Fruit fly (Drosophila melanogaster) whole organism, pupa: ENCODE measurements around the gene Cyp6a16.

ENCODE experiments used
- CG10348 ChIP-seq: fragments of 200-800 bp; sonication (Bioruptor generic); IDR thresholded peaks from 2 replicates; pipeline ENCODE4 v1.3.6; 2022; ENCODE audit warnings: missing biosample characterization, missing genetic modification characterization
- CG12605 ChIP-seq: fragments of 200-800 bp; sonication (Bioruptor generic); IDR thresholded peaks from 2 replicates; pipeline ENCODE4 v1.3.6; 2022; ENCODE audit warnings: missing biosample characterization, missing genetic modification characterization
- CG13204 ChIP-seq: fragments of 200-800 bp; sonication (Bioruptor generic); optimal IDR thresholded peaks from 2 replicates; lab custom pipeline; 2018; ENCODE audit warnings: missing biosample characterization, mild to moderate bottlenecking, missing genetic modification characterization, moderate library complexity
- CG14655 ChIP-seq: fragments of 200-800 bp; sonication (Bioruptor generic); optimal IDR thresholded peaks from 3 replicates; lab custom pipeline; 2017; ENCODE audit warnings: mild to moderate bottlenecking, missing biosample characterization, missing genetic modification reagents, missing genetic modification characterization
- CG15710 ChIP-seq: fragments of 200-800 bp; sonication (Bioruptor generic); optimal IDR thresholded peaks from 2 replicates; lab custom pipeline; 2018; ENCODE audit warnings: missing biosample characterization, mild to moderate bottlenecking, missing genetic modification characterization, moderate library complexity
- CG17806 ChIP-seq: fragments of 200-800 bp; sonication (Bioruptor generic); optimal IDR thresholded peaks from 2 replicates; lab custom pipeline; 2018; ENCODE audit warnings: missing biosample characterization, mild to moderate bottlenecking, missing genetic modification characterization, moderate library complexity
- CG32121 ChIP-seq: fragments of 200-800 bp; sonication (Bioruptor generic); IDR thresholded peaks from 2 replicates; pipeline ENCODE4 v1.3.6; 2022; ENCODE audit warnings: missing biosample characterization, missing genetic modification characterization
- CG34367 ChIP-seq: fragments of 200-800 bp; sonication (Bioruptor generic); optimal IDR thresholded peaks from 2 replicates; lab custom pipeline; 2018; ENCODE audit warnings: missing biosample characterization, mild to moderate bottlenecking, missing genetic modification characterization
- CG4496 ChIP-seq: fragments of 200-800 bp; sonication (Bioruptor generic); IDR thresholded peaks from 3 replicates; pipeline ENCODE4 v1.3.6; 2022; ENCODE audit warnings: missing biosample characterization, missing genetic modification characterization
- CG8159 ChIP-seq: fragments of 200-800 bp; sonication (Bioruptor generic); optimal IDR thresholded peaks from 3 replicates; lab custom pipeline; 2018; ENCODE audit warnings: missing biosample characterization, mild to moderate bottlenecking, missing genetic modification characterization, moderate library complexity
- CG8301 ChIP-seq: fragments of 200-800 bp; sonication (Bioruptor generic); optimal IDR thresholded peaks from 2 replicates; lab custom pipeline; 2018; ENCODE audit warnings: missing biosample characterization, mild to moderate bottlenecking, missing genetic modification characterization
- CG9948 ChIP-seq: fragments of 200-800 bp; sonication (Bioruptor generic); optimal IDR thresholded peaks from 2 replicates; lab custom pipeline; 2018; ENCODE audit warnings: missing biosample characterization, mild to moderate bottlenecking, missing genetic modification characterization, moderate library complexity
- D1 ChIP-seq: fragments of 200-800 bp; sonication (Bioruptor generic); optimal IDR thresholded peaks from 2 replicates; lab custom pipeline; 2018; ENCODE audit warnings: missing biosample characterization, mild to moderate bottlenecking, missing genetic modification characterization, moderate library complexity
- EcR ChIP-seq: fragments of 200-800 bp; sonication (Bioruptor generic); optimal IDR thresholded peaks from 3 replicates; lab custom pipeline; 2019; ENCODE audit warnings: missing biosample characterization, missing genetic modification characterization, mild to moderate bottlenecking, moderate library complexity, missing genetic modification reagents
- Ets98B ChIP-seq: fragments of 200-800 bp; sonication (Bioruptor generic); IDR thresholded peaks from 2 replicates; pipeline ENCODE4 v1.3.6; 2022; ENCODE audit warnings: missing biosample characterization, missing genetic modification characterization
- Pif1A ChIP-seq: fragments of 200-800 bp; sonication (Bioruptor generic); optimal IDR thresholded peaks from 3 replicates; lab custom pipeline; 2016; ENCODE audit warnings: missing biosample characterization, missing genetic modification characterization
- Pif1B ChIP-seq: fragments of 200-800 bp; sonication (Bioruptor generic); optimal IDR thresholded peaks from 3 replicates; lab custom pipeline; 2016; ENCODE audit warnings: missing biosample characterization, missing genetic modification characterization
- Snoo ChIP-seq: fragments of 200-800 bp; sonication (Bioruptor generic); optimal IDR thresholded peaks from 3 replicates; lab custom pipeline; 2017; ENCODE audit warnings: missing biosample characterization, mild to moderate bottlenecking, missing genetic modification characterization, inconsistent platforms
- fd96Ca ChIP-seq: fragments of 200-800 bp; sonication (Bioruptor generic); IDR thresholded peaks from 3 replicates; pipeline ENCODE4 v1.3.6; 2022; ENCODE audit warnings: missing biosample characterization, missing genetic modification characterization
- gl ChIP-seq: fragments of 200-800 bp; sonication (Bioruptor generic); optimal IDR thresholded peaks from 2 replicates; lab custom pipeline; 2018; ENCODE audit warnings: missing biosample characterization, mild to moderate bottlenecking, missing genetic modification characterization
- rn ChIP-seq: fragments of 200-800 bp; sonication (Bioruptor generic); IDR thresholded peaks from 2 replicates; pipeline ENCODE4 v1.3.6; 2022; ENCODE audit warnings: missing biosample characterization, missing genetic modification characterization

The Cyp6a16 gene

DNA sequence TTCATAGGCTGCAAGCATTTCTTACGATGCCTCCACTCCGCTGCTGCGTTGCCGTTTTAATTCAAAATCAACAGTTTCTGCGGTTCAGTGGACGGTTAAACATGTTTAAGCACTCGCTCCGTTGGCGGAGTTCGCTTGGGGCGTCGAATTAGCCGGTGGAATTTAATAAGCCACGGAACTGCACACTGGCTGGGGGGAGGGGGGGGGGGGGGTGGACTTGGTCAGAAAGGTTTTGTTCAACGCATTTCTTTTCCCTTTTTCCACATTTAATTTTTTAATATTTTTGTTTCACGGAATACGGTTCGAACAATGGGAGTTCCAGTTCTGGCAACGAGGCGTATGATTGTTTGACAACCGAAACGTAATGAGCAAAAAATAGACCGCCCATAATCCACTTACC lies 12.9 kb downstream of the Cyp6a16 start:
- TF ChIP-seq CG14655 (GFP tag; lab: Kevin White, UChicago): no peak
- TF ChIP-seq CG34367 (tag; lab: Kevin White, UChicago): no peak
- TF ChIP-seq CG13204 (GFP tag; lab: Kevin White, UChicago): no peak
- TF ChIP-seq D1 (tag; lab: Kevin White, UChicago): no peak
- no peak for TF ChIP-seq Pif1B (GFP tag; lab: Kevin White, UChicago)
- TF ChIP-seq CG8159: no peak
- TF ChIP-seq CG4496 (GFP tag; lab: Robert Waterston, UW): no peak
- TF ChIP-seq Snoo (tag; lab: Kevin White, UChicago): no peak
- no peak for TF ChIP-seq CG12605 (GFP tag; lab: Robert Waterston, UW)
- no peak for TF ChIP-seq rn (GFP tag; lab: Robert Waterston, UW)
- TF ChIP-seq, all 21 proteins: peak for 0

dm6 chr2L:5610108-5610507 lies 13.5 kb downstream of the Cyp6a16 start:
- TF ChIP-seq Pif1B (GFP tag; lab: Kevin White, UChicago): no peak
- no peak for TF ChIP-seq CG14655 (GFP tag; lab: Kevin White, UChicago)
- TF ChIP-seq CG15710: no peak
- peak; percentile 0 for TF ChIP-seq CG8159

DNA sequence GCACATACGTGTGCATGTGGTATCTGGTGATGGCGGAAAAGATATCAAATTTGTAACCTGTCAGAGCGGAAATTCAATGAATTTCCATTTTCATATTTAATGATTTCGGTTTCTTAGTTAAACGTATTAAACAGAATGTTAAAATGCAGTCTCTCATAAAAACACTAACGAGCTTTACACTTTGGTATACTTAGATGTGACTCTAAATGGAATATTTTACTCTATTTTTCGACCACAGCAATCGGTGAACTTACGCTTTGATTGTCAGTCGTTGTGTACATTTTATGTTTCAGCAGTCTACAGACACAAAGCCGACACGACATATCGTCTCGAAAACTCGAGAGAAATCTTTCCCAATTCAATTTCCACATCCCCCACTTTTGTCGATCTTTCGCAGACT lies 27.0 kb downstream of the Cyp6a16 start, which contains the start of gene CG18266:
Gene CG18266 (plus strand): TSS at position 301 of the 400 bp plus-strand sequence.
- TF ChIP-seq EcR (GFP tag; lab: Kevin White, UChicago) (no peak), rn (GFP tag; lab: Robert Waterston, UW) (no peak), CG15710 (no peak), D1 (tag; lab: Kevin White, UChicago) (no peak), CG8159 (no peak), CG4496 (GFP tag; lab: Robert Waterston, UW) (no peak), CG34367 (tag; lab: Kevin White, UChicago) (no peak), CG10348 (GFP tag; lab: Robert Waterston, UW) (no peak), Ets98B (no peak), Snoo (tag; lab: Kevin White, UChicago) (no peak), fd96Ca (no peak), Pif1A (GFP tag; lab: Kevin White, UChicago) (no peak), CG17806 (tag; lab: Kevin White, UChicago) (no peak), CG14655 (GFP tag; lab: Kevin White, UChicago) (no peak), CG32121 (GFP tag; lab: Robert Waterston, UW) (no peak), CG8301 (tag; lab: Kevin White, UChicago) (no peak), Pif1B (GFP tag; lab: Kevin White, UChicago) (no peak), CG9948 (no peak), CG12605 (GFP tag; lab: Robert Waterston, UW) (no peak), CG13204 (GFP tag; lab: Kevin White, UChicago) (no peak)
- TF ChIP-seq, all 21 proteins: peak for 0

DNA sequence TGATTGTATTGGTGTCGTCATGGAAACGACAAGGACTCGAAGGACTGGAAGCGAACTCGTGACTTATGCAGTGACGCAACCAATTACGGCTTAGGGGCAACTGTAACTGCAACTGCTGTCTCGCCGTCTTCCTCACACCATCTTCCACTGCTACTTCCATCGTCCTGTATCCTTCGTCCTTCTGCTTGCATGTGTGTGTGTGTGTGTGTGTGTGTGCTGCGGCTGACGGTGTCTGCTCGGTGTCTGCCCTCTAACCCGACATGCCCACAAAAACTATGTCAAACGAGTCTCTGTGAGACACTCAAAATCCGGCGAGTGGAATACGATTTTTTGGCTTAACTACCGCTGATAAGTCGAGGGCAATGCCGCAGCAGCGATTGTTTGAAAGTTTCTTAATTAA lies 29.7 kb downstream of the Cyp6a16 start:
- TF ChIP-seq CG32121 (GFP tag; lab: Robert Waterston, UW): no peak
- no peak for TF ChIP-seq CG17806 (tag; lab: Kevin White, UChicago)
- no peak for TF ChIP-seq CG14655 (GFP tag; lab: Kevin White, UChicago)
- no peak for TF ChIP-seq CG13204 (GFP tag; lab: Kevin White, UChicago)
- no peak for TF ChIP-seq CG12605 (GFP tag; lab: Robert Waterston, UW)
- no peak for TF ChIP-seq fd96Ca
- no peak for TF ChIP-seq CG10348 (GFP tag; lab: Robert Waterston, UW)
- TF ChIP-seq CG34367 (tag; lab: Kevin White, UChicago): no peak
- TF ChIP-seq CG4496 (GFP tag; lab: Robert Waterston, UW): no peak
- no peak for TF ChIP-seq CG15710
- no peak for TF ChIP-seq CG9948
- TF ChIP-seq Pif1B (GFP tag; lab: Kevin White, UChicago): no peak
- no peak for TF ChIP-seq D1 (tag; lab: Kevin White, UChicago)
- no peak for TF ChIP-seq CG8301 (tag; lab: Kevin White, UChicago)

dm6 chr2L:5588314-5588713 lies 35.2 kb downstream of the Cyp6a16 start, which contains the start of gene CG7251:
Gene CG7251, minus strand, starts transcription at chr2L:5588414.
- no peak for TF ChIP-seq CG32121 (GFP tag; lab: Robert Waterston, UW)
- TF ChIP-seq CG12605 (GFP tag; lab: Robert Waterston, UW): no peak
- TF ChIP-seq CG9948: no peak
- TF ChIP-seq rn (GFP tag; lab: Robert Waterston, UW): no peak
- TF ChIP-seq Snoo (tag; lab: Kevin White, UChicago): no peak
- TF ChIP-seq CG8301 (tag; lab: Kevin White, UChicago): no peak
- no peak for TF ChIP-seq D1 (tag; lab: Kevin White, UChicago)
- no peak for TF ChIP-seq CG17806 (tag; lab: Kevin White, UChicago)
- no peak for TF ChIP-seq CG8159
- TF ChIP-seq CG4496 (GFP tag; lab: Robert Waterston, UW): no peak
- no peak for TF ChIP-seq CG13204 (GFP tag; lab: Kevin White, UChicago)
- TF ChIP-seq Pif1A (GFP tag; lab: Kevin White, UChicago): no peak
- TF ChIP-seq CG14655 (GFP tag; lab: Kevin White, UChicago): no peak
- no peak for TF ChIP-seq fd96Ca
- TF ChIP-seq CG10348 (GFP tag; lab: Robert Waterston, UW): no peak
- TF ChIP-seq Pif1B (GFP tag; lab: Kevin White, UChicago): no peak
- no peak for TF ChIP-seq CG15710

dm6 chr2L:5581016-5581415 lies 42.5 kb downstream of the Cyp6a16 start, which contains the start of gene CG14011:
Gene CG14011, minus strand, starts transcription at chr2L:5581116.
- TF ChIP-seq Snoo (tag; lab: Kevin White, UChicago) (no peak), CG17806 (tag; lab: Kevin White, UChicago) (no peak), Pif1A (GFP tag; lab: Kevin White, UChicago) (no peak), CG9948 (no peak), Ets98B (no peak), CG15710 (no peak), rn (GFP tag; lab: Robert Waterston, UW) (no peak), CG12605 (GFP tag; lab: Robert Waterston, UW) (no peak), CG32121 (GFP tag; lab: Robert Waterston, UW) (no peak), fd96Ca (no peak), Pif1B (GFP tag; lab: Kevin White, UChicago) (no peak), CG14655 (GFP tag; lab: Kevin White, UChicago) (no peak), D1 (tag; lab: Kevin White, UChicago) (no peak), CG34367 (tag; lab: Kevin White, UChicago) (no peak), CG8301 (tag; lab: Kevin White, UChicago) (no peak), gl (tag; lab: Kevin White, UChicago) (no peak), EcR (GFP tag; lab: Kevin White, UChicago) (no peak), CG4496 (GFP tag; lab: Robert Waterston, UW) (no peak), CG13204 (GFP tag; lab: Kevin White, UChicago) (no peak)
